Fruit fly (Drosophila melanogaster): ENCODE results near the gene Rop.

Rop gene

dm6 chr3L:4108072-4108843, 30.5 kb downstream of the Rop start, which contains the start of gene Ack (continued):
- TF ChIP-seq insv (GFP tag; optimal IDR thresholded peaks at IDR 0.05) (no peak), CG18011 (GFP tag; optimal IDR thresholded peaks at IDR 0.05) (no peak), luna (GFP tag; optimal IDR thresholded peaks at IDR 0.05) (no peak), CG31441 (GFP tag; IDR thresholded peaks at IDR 0.05) (no peak)

dm6 chr3L:4107120-4107519, 31.7 kb downstream of the Rop start:
- peak; percentile 7 for TF ChIP-seq grau (tag; optimal IDR thresholded peaks at IDR 0.05)
- TF ChIP-seq CG4328 (GFP tag; optimal IDR thresholded peaks at IDR 0.05), result no peak
- peak; percentile 24 for TF ChIP-seq nom (GFP tag; optimal IDR thresholded peaks at IDR 0.05)
- peak; percentile 5 for TF ChIP-seq CG17359 (tag; optimal IDR thresholded peaks at IDR 0.05)
- no peak for TF ChIP-seq schlank (tag; optimal IDR thresholded peaks at IDR 0.05)
- 0 out of 2 replicates have a peak, but pooled peaks have one; percentile 7 for TF ChIP-seq ara (GFP tag; IDR thresholded peaks at IDR 0.05)
- TF ChIP-seq wek (GFP tag; optimal IDR thresholded peaks at IDR 0.05), result peak; percentile 5
- TF ChIP-seq bab2 (GFP tag; optimal IDR thresholded peaks at IDR 0.05), result no peak
- no peak for TF ChIP-seq scrt (GFP tag; optimal IDR thresholded peaks at IDR 0.05)
- no peak for TF ChIP-seq CG1602 (GFP tag; optimal IDR thresholded peaks at IDR 0.05)
- no peak for TF ChIP-seq CG9215 (GFP tag; IDR thresholded peaks at IDR 0.05)
- no peak for TF ChIP-seq Ravus (GFP tag; IDR thresholded peaks at IDR 0.05)
- TF ChIP-seq HLH4C (GFP tag; IDR thresholded peaks at IDR 0.05; ENCODE audit: partially characterized antibody), result no peak
- peak; percentile 46 for TF ChIP-seq CG4707 (GFP tag; optimal IDR thresholded peaks at IDR 0.05)
- no peak for TF ChIP-seq TFAM (GFP tag; optimal IDR thresholded peaks at IDR 0.05)
- peak; percentile 12 for TF ChIP-seq gcm (GFP tag; optimal IDR thresholded peaks at IDR 0.05)
- TF ChIP-seq Deaf1 (tag; optimal IDR thresholded peaks at IDR 0.05), result no peak
- TF ChIP-seq CG17802 (tag; optimal IDR thresholded peaks at IDR 0.05), result no peak
- no peak for TF ChIP-seq CG8359 (GFP tag; optimal IDR thresholded peaks at IDR 0.05; ENCODE audit: borderline replicate concordance)
- TF ChIP-seq Six4 (GFP tag; optimal IDR thresholded peaks at IDR 0.05), result no peak
- 0 out of 3 replicates have a peak, but pooled peaks have one; percentile 49 for TF ChIP-seq CG2199 (GFP tag; IDR thresholded peaks at IDR 0.05)
- no peak for TF ChIP-seq CG5180 (GFP tag; optimal IDR thresholded peaks at IDR 0.05)
- 0 out of 3 replicates have a peak, but pooled peaks have one; percentile 36 for TF ChIP-seq Dbx (GFP tag; IDR thresholded peaks at IDR 0.05)
- no peak for TF ChIP-seq CG18764 (GFP tag; optimal IDR thresholded peaks at IDR 0.05)
- no peak for TF ChIP-seq CG31365 (tag; optimal IDR thresholded peaks at IDR 0.05)
- TF ChIP-seq MESR4 (GFP tag; optimal IDR thresholded peaks at IDR 0.05), result no peak
- TF ChIP-seq dan (GFP tag; IDR thresholded peaks at IDR 0.05), result no peak
- TF ChIP-seq Fer1 (GFP tag; optimal IDR thresholded peaks at IDR 0.05), result no peak
- no peak for TF ChIP-seq danr (GFP tag; IDR thresholded peaks at IDR 0.05)
- TF ChIP-seq nau (GFP tag; optimal IDR thresholded peaks at IDR 0.05), result no peak
- no peak for TF ChIP-seq CG17912 (GFP tag; optimal IDR thresholded peaks at IDR 0.05)
- TF ChIP-seq Usf (GFP tag; optimal IDR thresholded peaks at IDR 0.05), result no peak
- no peak for TF ChIP-seq zen (tag; optimal IDR thresholded peaks at IDR 0.05)
- TF ChIP-seq CG18619 (GFP tag; optimal IDR thresholded peaks at IDR 0.05), result no peak
- no peak for TF ChIP-seq ham (GFP tag; IDR thresholded peaks at IDR 0.05)
- no peak for TF ChIP-seq Fer3 (tag; optimal IDR thresholded peaks at IDR 0.05)
- TF ChIP-seq Pdp1 (GFP tag; optimal IDR thresholded peaks at IDR 0.05), result peak in 1 of 2 experiments; percentile 36
- TF ChIP-seq Sry-β (GFP tag; optimal IDR thresholded peaks at IDR 0.05), result no peak
- no peak for TF ChIP-seq Mes4 (GFP tag; optimal IDR thresholded peaks at IDR 0.05)
- no peak for TF ChIP-seq Stat92E (GFP tag; optimal IDR thresholded peaks at IDR 0.05)
- TF ChIP-seq Optix (GFP tag; IDR thresholded peaks at IDR 0.05), result no peak
- TF ChIP-seq vvl (GFP tag; IDR thresholded peaks at IDR 0.05), result peak; percentile 25; the same call in 1 of the 2 replicates
- no peak for TF ChIP-seq pita (GFP tag; optimal IDR thresholded peaks at IDR 0.05)
